Worm (Caenorhabditis elegans): Measurements from ENCODE around the gene ZK938.1.

ce11 chrII:9781842-9782241 is 47.4 kb upstream of the ZK938.1 start, which contains the start of gene cyp-13A1:
- TF ChIP-seq nhr-23 (tag; optimal IDR thresholded peaks at IDR 0.05), result no peak
- TF ChIP-seq zag-1 (tag; optimal IDR thresholded peaks at IDR 0.05), result no peak
- TF ChIP-seq ztf-11 (tag; optimal IDR thresholded peaks at IDR 0.05), result no peak

All from whole organism, L2 larva.